Fruit fly (Drosophila melanogaster) whole organism: ENCODE measurements around the gene CG2076.

Source experiments
- CG8478 ChIP-seq: fragments of >200 bp; optimal IDR thresholded peaks from 2 replicates; lab custom pipeline; 2018; ENCODE audit warnings: inconsistent platforms
- Dll ChIP-seq: fragments of >200 bp; optimal IDR thresholded peaks from 2 replicates; lab custom pipeline; 2017
- EcR ChIP-seq, 2 experiments: fragments of >200 bp; optimal IDR thresholded peaks; 2 replicates each; lab custom pipeline; 2017; ENCODE audit warnings: missing biosample characterization in 2 of 2, missing genetic modification characterization in 2 of 2, missing genetic modification reagents in 2 of 2
- pan ChIP-seq: fragments of >200 bp; optimal IDR thresholded peaks from 2 replicates; lab custom pipeline; 2017
- psq ChIP-seq: fragments of >200 bp; optimal IDR thresholded peaks from 2 replicates; lab custom pipeline; 2017
- usp ChIP-seq: fragments of >200 bp; optimal IDR thresholded peaks from 2 replicates; lab custom pipeline; 2017; ENCODE audit warnings: missing biosample characterization, missing genetic modification characterization, mixed read lengths

DNA sequence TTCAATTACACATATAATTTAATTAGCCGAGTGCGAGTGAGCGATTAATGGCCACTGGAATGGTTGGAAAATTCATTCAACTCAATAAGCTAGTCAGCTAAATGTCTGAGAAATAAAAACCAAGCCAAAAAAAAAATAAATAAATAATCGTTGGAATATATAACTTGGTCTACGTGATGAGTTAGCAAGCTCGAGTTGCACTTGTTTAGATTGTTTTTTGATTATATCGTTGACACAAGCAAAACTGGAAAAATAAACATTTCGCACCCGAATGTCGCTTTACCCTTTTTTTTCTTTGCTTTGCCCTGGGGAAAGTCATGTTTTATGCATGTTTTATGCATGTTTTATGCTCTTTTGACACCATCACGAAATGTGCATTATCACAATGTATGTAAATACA is 7.0 kb upstream of the CG2076 start:
- TF ChIP-seq usp (GFP tag; lab: Kevin White, UChicago) = no peak
- TF ChIP-seq CG8478 (lab: Kevin White, UChicago) = no peak
- no peak for TF ChIP-seq psq
- no peak for TF ChIP-seq Dll
- TF ChIP-seq pan = no peak
- no peak for TF ChIP-seq EcR (GFP tag; optimal IDR thresholded peaks at IDR 0.05; lab: Kevin White, UChicago)
